Worm (Caenorhabditis elegans) whole organism, L4 larva: ENCODE data around the gene E02C12.11.

ENCODE experiments used
- D1046.2 ChIP-seq: fragments of 200-800 bp; sonication (Bioruptor generic); IDR thresholded peaks from 2 replicates; pipeline ENCODE4 v1.3.6; 2022; ENCODE audit warnings: missing genetic modification characterization, missing compliant biosample characterization
- F10B5.3 ChIP-seq: sonication (generic microtip); optimal IDR thresholded peaks from 2 replicates; lab custom pipeline; 2016; ENCODE audit warnings: mild to moderate bottlenecking, missing genetic modification characterization, missing compliant biosample characterization
- F49E8.2 ChIP-seq: sonication (generic microtip); optimal IDR thresholded peaks from 2 replicates; lab custom pipeline; 2016; ENCODE audit warnings: missing compliant biosample characterization, mild to moderate bottlenecking, missing genetic modification characterization, borderline replicate concordance
- T26A8.4 ChIP-seq: fragments of 200-800 bp; sonication (Bioruptor generic); IDR thresholded peaks from 2 replicates; pipeline ENCODE4 v1.3.6; 2022; ENCODE audit warnings: missing genetic modification characterization, missing compliant biosample characterization
- Y48G9A.11 ChIP-seq: fragments of 200-800 bp; sonication (Bioruptor generic); IDR thresholded peaks from 2 replicates; pipeline ENCODE4 v1.3.6; 2022; ENCODE audit warnings: missing genetic modification reagents, missing genetic modification characterization, missing compliant biosample characterization
- Y5F2A.4 ChIP-seq: fragments of 200-800 bp; sonication (Bioruptor generic); optimal IDR thresholded peaks from 2 replicates; lab custom pipeline; 2018; ENCODE audit warnings: mild to moderate bottlenecking, missing genetic modification characterization, missing compliant biosample characterization
- arid-1 ChIP-seq: fragments of 200-800 bp; sonication (Bioruptor generic); conservative IDR thresholded peaks from 2 replicates; pipeline ENCODE4 v1.3.6; 2022; ENCODE audit warnings: missing genetic modification reagents, missing genetic modification characterization, missing compliant biosample characterization
- ceh-44 ChIP-seq: fragments of 200-800 bp; sonication (Bioruptor generic); IDR thresholded peaks from 2 replicates; pipeline ENCODE4 v1.3.6; 2022; ENCODE audit warnings: missing genetic modification reagents, missing genetic modification characterization, missing compliant biosample characterization
- ceh-82 ChIP-seq: sonication (generic microtip); optimal IDR thresholded peaks from 2 replicates; lab custom pipeline; 2017; ENCODE audit warnings: missing biosample characterization, missing genetic modification characterization
- daf-16 ChIP-seq, 3 experiments: sonication (generic microtip); optimal IDR thresholded peaks; 2 replicates each; lab custom pipeline; 2016 to 2017; ENCODE audit warnings: missing genetic modification characterization in 3 of 3, missing genetic modification reagents in 3 of 3, mild to moderate bottlenecking in 2 of 3, missing compliant biosample characterization in 2 of 3, missing biosample characterization in 1 of 3, moderate library complexity in 1 of 3
- daf-19 ChIP-seq: fragments of 200-800 bp; sonication (Bioruptor generic); conservative IDR thresholded peaks from 2 replicates; pipeline ENCODE4 v1.3.6; 2022; ENCODE audit warnings: missing genetic modification characterization, missing compliant biosample characterization
- dmd-6 ChIP-seq: fragments of 200-800 bp; sonication (Bioruptor generic); IDR thresholded peaks from 2 replicates; pipeline ENCODE4 v1.3.6; 2022; ENCODE audit warnings: missing genetic modification reagents, missing genetic modification characterization, missing compliant biosample characterization
- dmd-8 ChIP-seq: fragments of 200-800 bp; sonication (Bioruptor generic); IDR thresholded peaks from 2 replicates; pipeline ENCODE4 v1.3.6; 2022; ENCODE audit warnings: missing genetic modification characterization, missing compliant biosample characterization
- dpl-1 ChIP-seq: fragments of 150-350 bp; optimal IDR thresholded peaks from 2 replicates; lab custom pipeline; 2014; ENCODE audit warnings: missing biosample characterization, missing genetic modification reagents, missing genetic modification characterization
- duxl-1 ChIP-seq: sonication (generic microtip); optimal IDR thresholded peaks from 2 replicates; lab custom pipeline; 2016; ENCODE audit warnings: mild to moderate bottlenecking, missing genetic modification characterization, moderate library complexity, missing compliant biosample characterization; ENCODE audit not compliant: poor library complexity
- dve-1 ChIP-seq: sonication (generic microtip); optimal IDR thresholded peaks from 2 replicates; lab custom pipeline; 2017; ENCODE audit warnings: antibody characterized with exemption, mild to moderate bottlenecking, missing genetic modification characterization, missing compliant biosample characterization; ENCODE audit not compliant: insufficient read depth
- egl-27 ChIP-seq: sonication (generic microtip); optimal IDR thresholded peaks from 3 replicates; lab custom pipeline; 2017; ENCODE audit warnings: missing biosample characterization, missing genetic modification reagents, missing genetic modification characterization
- hlh-30 ChIP-seq: sonication (generic microtip); optimal IDR thresholded peaks from 2 replicates; lab custom pipeline; 2017; ENCODE audit warnings: antibody characterized with exemption, mild to moderate bottlenecking, missing genetic modification characterization, missing compliant biosample characterization; ENCODE audit not compliant: insufficient read depth
- lin-13 ChIP-seq: fragments of 150-350 bp; optimal IDR thresholded peaks from 2 replicates; lab custom pipeline; 2014; ENCODE audit warnings: missing biosample characterization, missing genetic modification reagents, missing genetic modification characterization
- lin-29 ChIP-seq: fragments of 200-800 bp; sonication (Bioruptor generic); IDR thresholded peaks from 2 replicates; pipeline ENCODE4 v1.3.6; 2022; ENCODE audit warnings: missing genetic modification reagents, missing genetic modification characterization, missing compliant biosample characterization
- lin-39 ChIP-seq: fragments of 150-350 bp; optimal IDR thresholded peaks from 2 replicates; lab custom pipeline; 2014; ENCODE audit warnings: missing biosample characterization, missing genetic modification reagents, missing genetic modification characterization
- lsy-2 ChIP-seq, 2 experiments: fragments of 150-350 bp in 1 of 2; sonication (generic microtip) in 1 of 2; optimal IDR thresholded peaks; 2 replicates each; lab custom pipeline; 2014 to 2017; ENCODE audit warnings: missing biosample characterization in 2 of 2, missing genetic modification characterization in 2 of 2
- mdt-29 ChIP-seq: fragments of 200-800 bp; sonication (Bioruptor generic); IDR thresholded peaks from 2 replicates; pipeline ENCODE4 v1.3.6; 2022; ENCODE audit warnings: missing genetic modification reagents, missing genetic modification characterization, missing compliant biosample characterization
- mep-1 ChIP-seq: fragments of 150-350 bp; sonication (generic microtip); optimal IDR thresholded peaks from 3 replicates; lab custom pipeline; 2014; ENCODE audit warnings: missing biosample characterization, missing genetic modification characterization
- nhr-25 ChIP-seq: sonication (generic microtip); optimal IDR thresholded peaks from 2 replicates; lab custom pipeline; 2017; ENCODE audit warnings: missing genetic modification characterization, mild to moderate bottlenecking, missing compliant biosample characterization, antibody characterized with exemption, moderate library complexity, borderline replicate concordance; ENCODE audit not compliant: insufficient read depth
- nhr-28 ChIP-seq: fragments of 150-350 bp; optimal IDR thresholded peaks from 2 replicates; lab custom pipeline; 2014; ENCODE audit warnings: missing biosample characterization, missing genetic modification characterization
- nhr-42 ChIP-seq: fragments of 200-800 bp; sonication (Bioruptor generic); IDR thresholded peaks from 2 replicates; pipeline ENCODE4 v1.3.6; 2022; ENCODE audit warnings: missing genetic modification characterization, missing compliant biosample characterization
- nhr-6 ChIP-seq: fragments of 150-350 bp; optimal IDR thresholded peaks from 2 replicates; lab custom pipeline; 2014; ENCODE audit warnings: missing biosample characterization, missing genetic modification characterization
- pqm-1 ChIP-seq: sonication (generic microtip); optimal IDR thresholded peaks from 2 replicates; lab custom pipeline; 2017; ENCODE audit warnings: missing biosample characterization, missing genetic modification characterization
- skn-1 ChIP-seq: fragments of 150-350 bp; optimal IDR thresholded peaks from 2 replicates; lab custom pipeline; 2014; ENCODE audit warnings: missing biosample characterization, missing genetic modification characterization
- unc-130 ChIP-seq: sonication (generic microtip); optimal IDR thresholded peaks from 2 replicates; lab custom pipeline; 2016; ENCODE audit warnings: missing genetic modification reagents, missing genetic modification characterization, missing compliant biosample characterization
- unc-62 ChIP-seq, 3 experiments: fragments of 150-350 bp in 1 of 3; sonication (generic microtip); optimal IDR thresholded peaks in 2 of 3; peaks in 1 of 3; 1 replicate in 1 of 3; 2 replicates in 2 of 3; lab custom pipeline; 2014 to 2017; ENCODE audit warnings: missing biosample characterization in 3 of 3, missing genetic modification characterization in 3 of 3, missing genetic modification reagents in 3 of 3, missing genotype in 1 of 3

Gene E02C12.11

DNA sequence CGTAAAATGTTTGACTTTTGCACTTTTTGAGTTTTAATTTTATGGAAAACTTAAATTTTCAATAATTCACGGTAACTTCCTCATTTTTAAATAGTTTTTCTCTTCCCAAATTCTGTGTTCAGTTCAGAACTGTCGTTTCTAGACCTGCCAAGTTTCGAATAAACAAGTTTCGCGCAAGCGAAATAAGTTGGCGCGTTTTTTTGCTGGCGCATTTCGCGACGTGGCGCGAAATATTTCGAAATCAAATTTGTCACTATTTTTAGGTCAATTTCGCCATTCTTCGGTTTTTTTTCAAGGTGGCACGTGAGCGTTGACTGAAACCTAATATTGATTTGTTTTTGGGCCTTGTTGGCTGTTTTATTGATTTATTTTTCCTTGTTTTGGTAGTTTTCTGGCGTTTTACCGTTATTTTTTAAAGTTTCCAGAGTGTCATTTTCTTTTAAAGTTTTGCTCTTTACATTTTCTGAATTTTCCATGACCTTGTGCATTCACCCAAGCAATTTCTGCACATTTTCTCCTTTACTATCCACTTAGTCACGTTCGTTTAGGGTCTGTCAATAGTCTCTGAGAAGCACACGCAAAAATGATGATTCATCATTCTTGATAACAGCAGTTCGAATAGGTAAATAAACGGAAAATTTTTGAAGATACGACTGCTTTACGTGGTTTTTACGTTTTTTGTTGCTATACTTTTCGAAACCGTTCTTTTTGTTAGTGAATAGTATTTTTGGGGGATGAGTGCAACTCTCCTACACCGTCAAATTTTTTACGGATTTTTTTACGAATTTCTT lies 3.0 kb upstream of the E02C12.11 start:
- TF ChIP-seq hlh-30 (tag; lab: Kevin White, UChicago) (peak; percentile 28), ceh-44 (GFP tag; lab: Robert Waterston, UW) (no peak), lin-29 (no peak), dmd-8 (GFP tag; lab: Robert Waterston, UW) (no peak), ceh-82 (tag; lab: Kevin White, UChicago) (no peak), duxl-1 (tag; lab: Kevin White, UChicago) (no peak), nhr-42 (no peak), arid-1 (GFP tag; lab: Robert Waterston, UW) (no peak), lsy-2 (tag; optimal IDR thresholded peaks at IDR 0.05; lab: Kevin White, UChicago) (no peak), daf-19 (GFP tag; lab: Robert Waterston, UW) (no peak), dve-1 (tag; lab: Kevin White, UChicago) (peak; percentile 8), Y48G9A.11 (GFP tag; lab: Robert Waterston, UW) (peak; percentile 86), mdt-29 (GFP tag; lab: Robert Waterston, UW) (peak; percentile 47; the same call in 1 of the 2 replicates), F49E8.2 (tag; lab: Kevin White, UChicago) (peak; percentile 87), dpl-1 (GFP tag; lab: Kevin White, UChicago) (peak; percentile 4), Y5F2A.4 (no peak), pqm-1 (peak; percentile 13), nhr-28 (tag; lab: Kevin White, UChicago) (peak; percentile 8), lin-39 (no peak), unc-130 (peak; percentile 68), egl-27 (tag; lab: Kevin White, UChicago) (no peak), D1046.2 (GFP tag; lab: Robert Waterston, UW) (no peak), dmd-6 (0 out of 2 replicates have a peak, but pooled peaks have one; percentile 20), F10B5.3 (no peak), daf-16 (GFP tag; optimal IDR thresholded peaks at IDR 0.05; lab: Kevin White, UChicago) (no peak), daf-16 (tag; optimal IDR thresholded peaks at IDR 0.05; lab: Kevin White, UChicago) (peak; percentile 60), T26A8.4 (GFP tag; lab: Robert Waterston, UW) (no peak)

DNA sequence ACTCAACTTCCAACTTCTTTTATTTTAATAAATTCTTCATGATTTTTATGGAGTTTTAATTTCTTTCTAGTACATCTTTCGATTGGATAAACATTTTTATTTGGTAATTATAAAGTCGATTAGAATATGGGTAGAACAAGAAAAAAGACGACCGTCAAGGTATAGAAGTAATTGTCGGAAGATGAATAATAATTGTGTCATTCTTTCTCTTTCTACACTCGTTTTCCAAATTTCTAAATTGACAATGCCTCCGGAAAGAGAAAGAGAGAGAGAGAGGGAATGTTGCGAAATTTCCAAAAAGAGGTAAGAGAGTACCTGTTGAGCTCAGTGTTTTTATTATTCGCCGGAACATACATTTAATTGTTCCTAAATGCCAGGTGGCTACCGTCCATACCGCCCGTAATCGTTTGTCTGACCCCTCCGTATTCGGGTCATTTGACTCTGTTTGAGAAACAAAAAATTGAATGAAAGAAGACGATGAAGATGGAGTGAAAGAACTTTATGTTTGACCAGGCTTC lies 2.2 kb upstream of the E02C12.11 start, which contains the start of gene E02C12.12:
Gene E02C12.12 (minus strand): TSS at position 468 of the 518 bp plus-strand sequence.
- TF ChIP-seq unc-62 (GFP tag; optimal IDR thresholded peaks at IDR 0.05 in 1 of 2; lab: Kevin White, UChicago) (peak in 1 of 2 experiments; percentile 55), unc-62 (tag; optimal IDR thresholded peaks at IDR 0.05; lab: Kevin White, UChicago) (no peak), skn-1 (tag; lab: Kevin White, UChicago) (no peak), mep-1 (tag; lab: Kevin White, UChicago) (no peak), nhr-25 (tag; lab: Kevin White, UChicago) (no peak), nhr-6 (tag; lab: Kevin White, UChicago) (no peak), lin-13 (GFP tag; lab: Kevin White, UChicago) (no peak)

DNA sequence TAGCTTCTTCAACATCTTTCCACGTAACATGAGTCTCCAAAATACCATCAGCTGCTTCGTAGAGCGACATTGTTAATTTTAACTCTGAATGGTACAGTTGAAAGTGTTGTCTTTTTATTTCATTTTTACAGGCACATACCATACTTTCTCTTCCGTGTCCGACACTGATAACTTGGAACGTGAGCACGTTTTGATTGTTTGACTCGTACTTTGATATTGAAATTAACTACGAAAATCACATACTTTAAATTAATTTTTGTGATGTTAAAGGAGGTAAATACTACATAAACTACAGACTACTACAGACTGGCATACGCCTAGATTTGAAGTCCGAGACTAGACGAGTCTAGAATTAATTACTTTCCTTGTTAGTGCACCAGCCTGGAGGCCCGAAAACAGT lies 1.4 kb downstream of the E02C12.11 start, which contains the start of gene E02C12.10:
Gene E02C12.10 (minus strand): TSS at position 75 of the 400 bp plus-strand sequence.
- TF ChIP-seq nhr-28 (tag; lab: Kevin White, UChicago) (peak; percentile 69), egl-27 (tag; lab: Kevin White, UChicago) (no peak)
- TF ChIP-seq, all 104 proteins: peak for 1
